Worm (Caenorhabditis elegans): ENCODE measurements around the gene F11D11.3.

F11D11.3 gene

ce11 chrV:18719956-18720489 is 40.1 kb downstream of the F11D11.3 start, which contains the start of gene Y17D7C.2:
Gene Y17D7C.2, minus strand, starts transcription at chrV:18719987.
- TF ChIP-seq nhr-237 (tag; optimal IDR thresholded peaks at IDR 0.05) (no peak), cnd-1 (tag; optimal IDR thresholded peaks at IDR 0.05) (peak; percentile 63), mab-5 (tag; optimal IDR thresholded peaks at IDR 0.05) (no peak), sem-2 (GFP tag; optimal IDR thresholded peaks at IDR 0.05) (no peak), tbx-8 (GFP tag; optimal IDR thresholded peaks at IDR 0.05) (peak; percentile 78), hlh-1 (tag; optimal IDR thresholded peaks at IDR 0.05) (peak; percentile 4), drap-1 (GFP tag; optimal IDR thresholded peaks at IDR 0.05) (no peak), ceh-83 (GFP tag; optimal IDR thresholded peaks at IDR 0.05) (no peak), ceh-39 (tag; optimal IDR thresholded peaks at IDR 0.05) (no peak), unc-62 (GFP tag; optimal IDR thresholded peaks at IDR 0.05) (no peak), zip-8 (tag; optimal IDR thresholded peaks at IDR 0.05) (no peak), nhr-76 (tag; optimal IDR thresholded peaks at IDR 0.05) (no peak), ztf-11 (tag; optimal IDR thresholded peaks at IDR 0.05) (no peak), sptf-1 (tag; optimal IDR thresholded peaks at IDR 0.05) (no peak), mep-1 (tag; optimal IDR thresholded peaks at IDR 0.05) (no peak), lin-13 (tag; optimal IDR thresholded peaks at IDR 0.05) (no peak), unc-39 (tag; optimal IDR thresholded peaks at IDR 0.05) (peak; percentile 48), bed-3 (GFP tag; optimal IDR thresholded peaks at IDR 0.05) (no peak), lin-32 (GFP tag; optimal IDR thresholded peaks at IDR 0.05) (no peak), nhr-12 (tag; optimal IDR thresholded peaks at IDR 0.05) (no peak), flh-1 (GFP tag; optimal IDR thresholded peaks at IDR 0.05) (no peak), ham-2 (GFP tag; optimal IDR thresholded peaks at IDR 0.05) (no peak), elt-1 (tag; optimal IDR thresholded peaks at IDR 0.05; ENCODE audit: borderline replicate concordance, insufficient read depth) (no peak), ceh-43 (GFP tag; optimal IDR thresholded peaks at IDR 0.05) (no peak), mls-2 (tag; optimal IDR thresholded peaks at IDR 0.05) (peak; percentile 40), snpc-4 (tag; optimal IDR thresholded peaks at IDR 0.05) (no peak), lsy-2 (tag; optimal IDR thresholded peaks at IDR 0.05) (no peak), nhr-28 (tag; optimal IDR thresholded peaks at IDR 0.05) (no peak), pha-4 (tag; optimal IDR thresholded peaks at IDR 0.05) (no peak), blmp-1 (tag; optimal IDR thresholded peaks at IDR 0.05) (no peak), unc-120 (tag; optimal IDR thresholded peaks at IDR 0.05; ENCODE audit: poor library complexity, severe bottlenecking) (no peak), M03D4.4 (tag; optimal IDR thresholded peaks at IDR 0.05) (peak; percentile 28), ces-1 (GFP tag; optimal IDR thresholded peaks at IDR 0.05) (no peak), nhr-2 (tag; optimal IDR thresholded peaks at IDR 0.05) (no peak), elt-3 (tag; optimal IDR thresholded peaks at IDR 0.05) (no peak)

- TF ChIP-seq mls-2 (tag; optimal IDR thresholded peaks at IDR 0.05) (no peak), nhr-12 (tag; optimal IDR thresholded peaks at IDR 0.05) (no peak), ztf-11 (tag; optimal IDR thresholded peaks at IDR 0.05) (no peak), ceh-43 (GFP tag; optimal IDR thresholded peaks at IDR 0.05) (no peak), unc-62 (GFP tag; optimal IDR thresholded peaks at IDR 0.05) (no peak), drap-1 (GFP tag; optimal IDR thresholded peaks at IDR 0.05) (no peak), ceh-39 (tag; optimal IDR thresholded peaks at IDR 0.05) (no peak), zip-8 (tag; optimal IDR thresholded peaks at IDR 0.05) (no peak), blmp-1 (tag; optimal IDR thresholded peaks at IDR 0.05) (no peak)
These were observed 40.7 kb downstream of the F11D11.3 start for ce11 chrV:18719412-18719811.

DNA sequence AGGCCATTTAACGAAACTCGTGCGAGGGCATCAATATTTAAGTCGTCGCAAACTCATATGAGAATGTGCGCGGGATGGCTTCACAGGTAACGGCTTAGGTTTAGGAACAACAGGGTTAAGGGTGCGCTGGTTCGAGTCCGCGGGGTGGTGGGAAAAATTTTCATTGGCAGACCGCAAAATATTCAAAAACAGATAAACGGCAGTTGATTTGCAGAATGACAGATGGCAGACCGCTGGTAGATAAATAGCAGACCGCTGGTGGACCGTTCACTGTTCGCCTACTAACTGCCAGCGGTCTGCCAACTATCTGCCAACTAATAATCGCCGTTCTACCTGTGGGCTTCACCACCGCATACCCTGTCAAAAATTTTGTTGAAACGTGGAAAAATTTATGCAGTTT is 48.0 kb downstream of the F11D11.3 start:
- TF ChIP-seq ceh-83 (GFP tag; optimal IDR thresholded peaks at IDR 0.05) (peak; percentile 34), unc-39 (tag; optimal IDR thresholded peaks at IDR 0.05) (peak; percentile 46), cnd-1 (tag; optimal IDR thresholded peaks at IDR 0.05) (peak; percentile 36), pha-4 (tag; optimal IDR thresholded peaks at IDR 0.05) (no peak), elt-3 (tag; optimal IDR thresholded peaks at IDR 0.05) (no peak), lsy-2 (tag; optimal IDR thresholded peaks at IDR 0.05) (no peak), mep-1 (tag; optimal IDR thresholded peaks at IDR 0.05) (no peak)

- TF ChIP-seq ceh-43 (GFP tag; optimal IDR thresholded peaks at IDR 0.05), result no peak
- TF ChIP-seq bed-3 (GFP tag; optimal IDR thresholded peaks at IDR 0.05), result no peak
- TF ChIP-seq lsy-2 (tag; optimal IDR thresholded peaks at IDR 0.05), result no peak
- TF ChIP-seq nhr-28 (tag; optimal IDR thresholded peaks at IDR 0.05), result no peak
- no peak for TF ChIP-seq drap-1 (GFP tag; optimal IDR thresholded peaks at IDR 0.05)
- no peak for TF ChIP-seq nhr-76 (tag; optimal IDR thresholded peaks at IDR 0.05)
- TF ChIP-seq tbx-8 (GFP tag; optimal IDR thresholded peaks at IDR 0.05), result no peak
- no peak for TF ChIP-seq blmp-1 (tag; optimal IDR thresholded peaks at IDR 0.05)
- TF ChIP-seq ceh-83 (GFP tag; optimal IDR thresholded peaks at IDR 0.05), result no peak
- no peak for TF ChIP-seq nhr-2 (tag; optimal IDR thresholded peaks at IDR 0.05)
- TF ChIP-seq pha-4 (tag; optimal IDR thresholded peaks at IDR 0.05), result no peak
- no peak for TF ChIP-seq ham-2 (GFP tag; optimal IDR thresholded peaks at IDR 0.05)
These were observed 48.7 kb downstream of the F11D11.3 start for ce11 chrV:18711362-18711761.
